Worm (Caenorhabditis elegans): ENCODE data around the gene gap-2.

Gene gap-2

DNA sequence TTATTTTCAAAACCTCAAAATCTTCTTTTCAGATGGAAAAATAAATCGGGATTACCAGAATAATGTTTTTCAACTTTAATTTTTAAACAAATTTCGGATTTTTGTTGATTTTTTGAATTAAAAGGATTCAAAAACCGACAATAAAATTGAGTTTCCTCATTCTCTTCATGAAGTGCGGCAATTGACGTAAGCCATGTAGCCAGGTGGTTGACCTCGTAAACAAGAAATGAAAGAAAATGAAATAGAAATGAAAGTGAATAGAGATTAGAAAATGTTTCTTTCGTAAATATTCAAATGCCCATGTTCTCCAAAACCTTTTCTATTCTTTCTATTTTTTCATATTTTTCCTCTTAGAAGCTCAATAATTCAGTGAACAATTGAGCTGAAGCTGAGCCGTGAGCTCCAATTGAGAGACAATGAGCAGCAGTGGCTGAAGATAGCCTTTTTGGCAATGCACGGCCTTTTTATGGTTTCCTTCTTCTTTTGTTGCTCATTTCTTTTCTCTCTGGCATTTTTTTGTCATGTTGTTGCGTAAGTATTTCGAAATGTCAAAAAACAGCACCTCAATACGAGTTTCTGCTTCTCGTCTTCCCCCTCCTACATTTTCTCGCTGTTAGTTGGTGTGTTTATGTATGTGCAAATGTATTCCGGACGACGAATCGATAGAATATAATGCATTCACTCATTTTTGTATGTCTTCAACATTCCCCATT is 77.5 kb downstream of the gap-2 start:
- TF ChIP-seq elt-2 (tag; optimal IDR thresholded peaks at IDR 0.05) (no peak), lsy-12 (tag; optimal IDR thresholded peaks at IDR 0.05) (no peak), ama-1 (optimal IDR thresholded peaks at IDR 0.05) (no peak), nhr-77 (tag; optimal IDR thresholded peaks at IDR 0.05) (no peak), nhr-28 (tag; optimal IDR thresholded peaks at IDR 0.05) (no peak), fkh-10 (GFP tag; optimal IDR thresholded peaks at IDR 0.05) (no peak), elt-3 (tag; optimal IDR thresholded peaks at IDR 0.05) (no peak), ZK546.5 (tag; optimal IDR thresholded peaks at IDR 0.05) (no peak), nhr-43 (tag; optimal IDR thresholded peaks at IDR 0.05; ENCODE audit: poor library complexity, severe bottlenecking) (no peak), ceh-9 (tag; optimal IDR thresholded peaks at IDR 0.05) (no peak), nhr-76 (tag; optimal IDR thresholded peaks at IDR 0.05) (no peak), nhr-11 (tag; optimal IDR thresholded peaks at IDR 0.05) (no peak), eor-1 (tag; optimal IDR thresholded peaks at IDR 0.05) (no peak), skn-1 (tag; optimal IDR thresholded peaks at IDR 0.05) (peak; percentile 10), sea-2 (GFP tag; optimal IDR thresholded peaks at IDR 0.05) (no peak), pha-4 (tag; optimal IDR thresholded peaks at IDR 0.05) (no peak), R02D3.7 (tag; optimal IDR thresholded peaks at IDR 0.05) (no peak), lin-39 (tag; optimal IDR thresholded peaks at IDR 0.05) (peak; percentile 19), egl-5 (tag; optimal IDR thresholded peaks at IDR 0.05) (peak; percentile 40), egl-27 (tag; optimal IDR thresholded peaks at IDR 0.05) (no peak), aly-2 (tag; optimal IDR thresholded peaks at IDR 0.05) (no peak), jun-1 (tag; optimal IDR thresholded peaks at IDR 0.05) (no peak), fkh-2 (tag; optimal IDR thresholded peaks at IDR 0.05) (no peak), ceh-16 (tag; optimal IDR thresholded peaks at IDR 0.05) (no peak), nhr-67 (tag; optimal IDR thresholded peaks at IDR 0.05) (no peak)

ce11 chrX:9550519-9550918 is 78.2 kb downstream of the gap-2 start:
- TF ChIP-seq pqm-1 (tag; optimal IDR thresholded peaks at IDR 0.05) (peak; percentile 46), elt-2 (tag; optimal IDR thresholded peaks at IDR 0.05) (peak; percentile 66), nhr-77 (tag; optimal IDR thresholded peaks at IDR 0.05) (no peak)

ce11 chrX:9551112-9551511 is 78.8 kb downstream of the gap-2 start:
- peak; percentile 63 for TF ChIP-seq nhr-23 (tag; optimal IDR thresholded peaks at IDR 0.05)
- peak; percentile 42 for TF ChIP-seq ceh-28 (tag; optimal IDR thresholded peaks at IDR 0.05)
- TF ChIP-seq ztf-11 (tag; optimal IDR thresholded peaks at IDR 0.05), result no peak
- TF ChIP-seq mml-1 (tag; optimal IDR thresholded peaks at IDR 0.05), result no peak
- no peak for TF ChIP-seq fkh-2 (tag; optimal IDR thresholded peaks at IDR 0.05)
- TF ChIP-seq daf-12 (tag; optimal IDR thresholded peaks at IDR 0.05), result no peak
- TF ChIP-seq ceh-82 (tag; optimal IDR thresholded peaks at IDR 0.05), result no peak
- no peak for TF ChIP-seq ZK546.5 (tag; optimal IDR thresholded peaks at IDR 0.05)
- TF ChIP-seq nhr-43 (tag; optimal IDR thresholded peaks at IDR 0.05; ENCODE audit: poor library complexity, severe bottlenecking), result peak; percentile 22
- no peak for TF ChIP-seq eor-1 (tag; optimal IDR thresholded peaks at IDR 0.05)
- no peak for TF ChIP-seq lin-15B (tag; optimal IDR thresholded peaks at IDR 0.05)
- TF ChIP-seq hmg-11 (tag; optimal IDR thresholded peaks at IDR 0.05), result peak; percentile 54
- TF ChIP-seq unc-39 (tag; optimal IDR thresholded peaks at IDR 0.05), result no peak
- TF ChIP-seq jun-1 (tag; optimal IDR thresholded peaks at IDR 0.05), result peak; percentile 74
- TF ChIP-seq aly-2 (tag; optimal IDR thresholded peaks at IDR 0.05), result no peak
- no peak for TF ChIP-seq nhr-28 (tag; optimal IDR thresholded peaks at IDR 0.05)
- TF ChIP-seq pqm-1 (tag; optimal IDR thresholded peaks at IDR 0.05), result peak; percentile 24
- TF ChIP-seq R02D3.7 (tag; optimal IDR thresholded peaks at IDR 0.05), result no peak
- TF ChIP-seq fos-1 (tag; optimal IDR thresholded peaks at IDR 0.05), result no peak
- TF ChIP-seq nhr-12 (tag; optimal IDR thresholded peaks at IDR 0.05), result no peak
- no peak for TF ChIP-seq nhr-76 (tag; optimal IDR thresholded peaks at IDR 0.05)
- peak; percentile 84 for TF ChIP-seq nfya-1 (tag; optimal IDR thresholded peaks at IDR 0.05; ENCODE audit: insufficient read depth)
- TF ChIP-seq lsy-12 (tag; optimal IDR thresholded peaks at IDR 0.05), result no peak
- TF ChIP-seq elt-2 (tag; optimal IDR thresholded peaks at IDR 0.05), result peak; percentile 47
- peak; percentile 43 for TF ChIP-seq egl-5 (tag; optimal IDR thresholded peaks at IDR 0.05)
- no peak for TF ChIP-seq nhr-237 (tag; optimal IDR thresholded peaks at IDR 0.05)
- TF ChIP-seq zag-1 (tag; optimal IDR thresholded peaks at IDR 0.05), result no peak
- no peak for TF ChIP-seq egl-27 (tag; optimal IDR thresholded peaks at IDR 0.05)
- no peak for TF ChIP-seq sea-2 (GFP tag; optimal IDR thresholded peaks at IDR 0.05)
- peak; percentile 62 for TF ChIP-seq unc-62 (GFP tag; optimal IDR thresholded peaks at IDR 0.05)
- no peak for TF ChIP-seq ceh-16 (tag; optimal IDR thresholded peaks at IDR 0.05)
- no peak for TF ChIP-seq elt-3 (tag; optimal IDR thresholded peaks at IDR 0.05)
- no peak for TF ChIP-seq ztf-4 (tag; optimal IDR thresholded peaks at IDR 0.05)
- peak; percentile 94 for TF ChIP-seq nhr-25 (tag; optimal IDR thresholded peaks at IDR 0.05)
- TF ChIP-seq nhr-67 (tag; optimal IDR thresholded peaks at IDR 0.05), result no peak
- TF ChIP-seq nhr-11 (tag; optimal IDR thresholded peaks at IDR 0.05), result no peak
- TF ChIP-seq ama-1 (optimal IDR thresholded peaks at IDR 0.05), result peak; percentile 34
- no peak for TF ChIP-seq skn-1 (tag; optimal IDR thresholded peaks at IDR 0.05)
- TF ChIP-seq lin-39 (tag; optimal IDR thresholded peaks at IDR 0.05), result peak; percentile 75
- TF ChIP-seq ceh-9 (tag; optimal IDR thresholded peaks at IDR 0.05), result no peak
- no peak for TF ChIP-seq fkh-10 (GFP tag; optimal IDR thresholded peaks at IDR 0.05)
- peak; percentile 33 for TF ChIP-seq elt-1 (tag; optimal IDR thresholded peaks at IDR 0.05)
- TF ChIP-seq mdl-1 (tag; optimal IDR thresholded peaks at IDR 0.05), result peak; percentile 57
- TF ChIP-seq nhr-77 (tag; optimal IDR thresholded peaks at IDR 0.05), result no peak
